Worm (Caenorhabditis elegans): ENCODE results near the gene R04A9.1.

R04A9.1 gene

DNA sequence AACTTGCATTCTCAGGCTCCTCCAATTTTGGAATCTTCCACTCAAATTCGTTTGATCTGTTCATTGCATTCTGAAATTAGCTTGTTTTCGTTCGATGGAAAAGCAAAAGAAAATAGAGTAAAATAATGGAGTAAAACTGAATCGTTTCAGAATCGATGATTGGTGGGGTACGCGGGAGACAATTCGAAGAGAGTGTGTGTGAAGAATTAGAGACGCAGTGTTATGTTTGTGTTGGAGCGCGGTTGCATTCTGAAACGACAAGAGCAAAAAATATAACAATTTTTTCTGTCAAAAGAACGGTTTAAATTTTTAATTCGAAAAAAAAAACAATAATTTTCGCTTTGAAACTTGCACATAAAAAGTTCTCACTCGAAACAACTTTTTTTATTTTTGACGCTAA is 16.0 kb upstream of the R04A9.1 start, which contains the start of gene ceh-93:
Gene ceh-93, minus strand, starts transcription at position 70 of the 400 bp plus-strand sequence.
- peak; percentile 97 for TF ChIP-seq nfya-1 (tag; optimal IDR thresholded peaks at IDR 0.05; ENCODE audit: insufficient read depth)
- TF ChIP-seq lin-15B (tag; optimal IDR thresholded peaks at IDR 0.05): peak; percentile 37
- no peak for TF ChIP-seq ztf-4 (tag; optimal IDR thresholded peaks at IDR 0.05)
- TF ChIP-seq hmg-11 (tag; optimal IDR thresholded peaks at IDR 0.05): peak; percentile 43
- TF ChIP-seq nhr-11 (tag; optimal IDR thresholded peaks at IDR 0.05): no peak
- no peak for TF ChIP-seq unc-62 (GFP tag; optimal IDR thresholded peaks at IDR 0.05)

DNA sequence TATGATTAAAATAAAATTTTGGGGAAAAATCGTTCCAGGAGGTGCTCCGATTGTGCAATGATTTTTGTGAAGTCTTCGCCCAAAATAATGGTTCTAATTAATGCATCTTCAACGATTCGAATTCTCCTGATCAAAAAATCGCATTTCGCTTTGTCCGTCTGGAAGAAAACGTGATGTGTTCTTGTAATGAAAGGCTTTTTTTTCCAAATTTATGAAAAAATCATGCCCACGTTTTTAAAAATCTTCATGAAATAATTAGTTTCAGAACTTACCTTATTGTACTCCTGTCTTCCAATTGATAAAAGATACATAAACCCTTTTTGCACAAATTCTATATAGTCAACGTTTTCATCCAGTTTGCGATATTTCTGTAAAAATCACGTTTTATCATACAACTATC is 15.1 kb upstream of the R04A9.1 start:
- TF ChIP-seq unc-62 (GFP tag; optimal IDR thresholded peaks at IDR 0.05) (no peak), nhr-67 (tag; optimal IDR thresholded peaks at IDR 0.05) (no peak)

DNA sequence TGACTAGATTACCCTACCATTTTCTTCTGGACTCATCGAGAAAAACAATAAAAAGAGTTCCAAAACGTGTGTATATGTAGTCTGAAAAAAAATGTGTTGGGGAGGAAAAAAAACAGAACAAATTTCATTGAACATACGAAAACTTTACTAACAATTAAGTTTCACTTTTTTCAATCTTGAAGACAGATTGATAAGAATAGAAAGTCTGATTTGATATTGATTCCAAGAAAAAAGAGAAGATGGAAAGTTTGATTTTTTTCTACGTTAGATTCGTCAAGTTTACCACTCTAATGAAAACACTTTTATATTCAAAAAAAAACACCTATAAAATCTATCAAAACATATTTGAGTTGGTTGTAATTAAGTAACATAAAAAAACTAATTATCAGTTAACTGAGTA is 14.2 kb upstream of the R04A9.1 start, which contains the start of gene R04A9.9:
Gene R04A9.9, minus strand, starts transcription at position 101 of the 400 bp plus-strand sequence.
- TF ChIP-seq daf-12 (tag; optimal IDR thresholded peaks at IDR 0.05) (no peak), nhr-28 (tag; optimal IDR thresholded peaks at IDR 0.05) (no peak), hmg-11 (tag; optimal IDR thresholded peaks at IDR 0.05) (no peak), lin-39 (tag; optimal IDR thresholded peaks at IDR 0.05) (no peak), egl-5 (tag; optimal IDR thresholded peaks at IDR 0.05) (no peak), fkh-10 (GFP tag; optimal IDR thresholded peaks at IDR 0.05) (no peak), ZK546.5 (tag; optimal IDR thresholded peaks at IDR 0.05) (no peak), mdl-1 (tag; optimal IDR thresholded peaks at IDR 0.05) (no peak), unc-62 (GFP tag; optimal IDR thresholded peaks at IDR 0.05) (no peak), nhr-23 (tag; optimal IDR thresholded peaks at IDR 0.05) (no peak)

DNA sequence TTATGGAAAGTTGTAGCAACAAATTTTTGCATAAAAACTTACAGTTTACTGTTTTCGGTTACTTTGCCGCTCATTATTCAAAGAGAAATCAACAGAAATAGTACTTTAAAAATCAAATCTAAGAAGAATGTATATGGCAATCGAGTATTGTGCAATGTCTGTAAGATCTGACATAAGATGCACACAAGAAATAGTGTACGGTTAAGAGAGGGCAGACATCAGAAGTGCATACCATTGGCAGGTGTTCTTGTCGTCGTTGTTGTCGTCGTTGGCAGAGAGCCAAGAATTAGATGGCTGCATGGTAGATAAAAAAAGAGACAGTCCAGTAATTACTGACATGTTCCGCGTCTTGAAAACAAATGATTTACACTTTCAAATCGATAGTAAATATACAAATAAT is 10.0 kb upstream of the R04A9.1 start, which contains the start of gene R04A9.7:
Gene R04A9.7, minus strand, starts transcription at position 184 of the 400 bp plus-strand sequence.
- TF ChIP-seq skn-1 (tag; optimal IDR thresholded peaks at IDR 0.05) (no peak), zag-1 (tag; optimal IDR thresholded peaks at IDR 0.05) (no peak), lsy-12 (tag; optimal IDR thresholded peaks at IDR 0.05) (no peak)

DNA sequence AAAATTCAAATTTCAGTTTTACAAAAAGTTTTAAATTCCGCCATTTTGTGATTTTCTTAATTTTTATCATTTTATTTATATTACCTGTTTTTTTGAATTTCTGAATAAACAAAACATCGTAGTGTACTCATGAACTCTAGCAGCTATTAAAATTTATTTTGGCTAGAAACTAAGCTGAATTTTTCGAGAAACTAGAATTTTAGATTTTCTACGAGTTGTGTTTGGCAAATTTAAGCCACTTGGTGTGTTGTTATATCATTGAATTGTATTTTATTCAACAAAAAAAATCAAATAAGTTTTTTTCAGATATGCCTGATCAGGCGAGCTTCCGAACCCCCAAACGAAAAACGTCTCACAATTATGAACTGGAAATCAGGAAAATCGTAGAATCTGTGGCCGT is 7.4 kb upstream of the R04A9.1 start, which contains the start of gene R04A9.6:
Gene R04A9.6, plus strand, starts transcription at position 301 of the 400 bp plus-strand sequence.
- TF ChIP-seq lsy-12 (tag; optimal IDR thresholded peaks at IDR 0.05): no peak
- TF ChIP-seq tbx-2 (tag; optimal IDR thresholded peaks at IDR 0.05): no peak
- no peak for TF ChIP-seq ceh-16 (tag; optimal IDR thresholded peaks at IDR 0.05)
- TF ChIP-seq unc-62 (GFP tag; optimal IDR thresholded peaks at IDR 0.05): no peak
- TF ChIP-seq elt-3 (tag; optimal IDR thresholded peaks at IDR 0.05): no peak
- no peak for TF ChIP-seq nhr-77 (tag; optimal IDR thresholded peaks at IDR 0.05)
- no peak for TF ChIP-seq pqm-1 (tag; optimal IDR thresholded peaks at IDR 0.05)
- TF ChIP-seq egl-5 (tag; optimal IDR thresholded peaks at IDR 0.05): no peak
- no peak for TF ChIP-seq elt-2 (tag; optimal IDR thresholded peaks at IDR 0.05)
- no peak for TF ChIP-seq eor-1 (tag; optimal IDR thresholded peaks at IDR 0.05)
- no peak for TF ChIP-seq nhr-23 (tag; optimal IDR thresholded peaks at IDR 0.05)
- no peak for TF ChIP-seq nhr-67 (tag; optimal IDR thresholded peaks at IDR 0.05)
- no peak for TF ChIP-seq nhr-237 (tag; optimal IDR thresholded peaks at IDR 0.05)
- no peak for TF ChIP-seq ztf-11 (tag; optimal IDR thresholded peaks at IDR 0.05)
- no peak for TF ChIP-seq ceh-9 (tag; optimal IDR thresholded peaks at IDR 0.05)
- TF ChIP-seq nhr-11 (tag; optimal IDR thresholded peaks at IDR 0.05): no peak

DNA sequence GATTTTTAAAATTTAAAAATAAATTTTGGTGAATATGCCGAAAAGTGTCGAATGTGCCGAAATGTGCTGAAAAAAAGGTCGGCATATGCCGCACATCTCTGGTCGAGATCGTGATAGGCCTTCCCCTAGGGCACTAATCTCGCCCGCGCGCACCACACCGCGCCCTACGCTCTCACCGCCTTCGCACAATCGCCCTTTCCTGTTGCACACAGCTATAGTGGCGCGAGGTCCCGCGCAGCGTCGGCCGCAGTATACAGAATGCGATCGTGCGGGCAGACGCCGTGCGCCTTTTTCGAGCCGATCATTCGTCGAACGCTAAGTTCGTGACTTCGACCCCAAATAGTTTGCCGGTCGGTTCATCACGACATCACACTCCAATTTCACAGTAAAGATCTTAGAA is 5.2 kb upstream of the R04A9.1 start:
- no peak for TF ChIP-seq sea-2 (GFP tag; optimal IDR thresholded peaks at IDR 0.05)
- no peak for TF ChIP-seq ztf-11 (tag; optimal IDR thresholded peaks at IDR 0.05)
- no peak for TF ChIP-seq unc-62 (GFP tag; optimal IDR thresholded peaks at IDR 0.05)
- TF ChIP-seq egl-5 (tag; optimal IDR thresholded peaks at IDR 0.05): no peak
- TF ChIP-seq nhr-11 (tag; optimal IDR thresholded peaks at IDR 0.05): no peak
- TF ChIP-seq mdl-1 (tag; optimal IDR thresholded peaks at IDR 0.05): no peak
- TF ChIP-seq jun-1 (tag; optimal IDR thresholded peaks at IDR 0.05): no peak
- TF ChIP-seq lin-15B (tag; optimal IDR thresholded peaks at IDR 0.05): no peak
- no peak for TF ChIP-seq nhr-12 (tag; optimal IDR thresholded peaks at IDR 0.05)
